Worm (Caenorhabditis elegans) whole organism, midembryonic: ENCODE measurements around the gene C35B1.9.

ENCODE experiments used
- T22C8.4 ChIP-seq: fragments of 200-800 bp; sonication (Bioruptor generic); IDR thresholded peaks from 2 replicates; pipeline ENCODE4 v1.3.6; 2022; ENCODE audit warnings: missing genetic modification characterization, missing compliant biosample characterization
- cog-1 ChIP-seq: sonication (generic microtip); optimal IDR thresholded peaks from 2 replicates; lab custom pipeline; 2016; ENCODE audit warnings: missing genetic modification characterization, missing compliant biosample characterization
- flt-1 ChIP-seq: fragments of 200-800 bp; sonication (Bioruptor generic); IDR thresholded peaks from 2 replicates; pipeline ENCODE4 v1.3.6; 2022; ENCODE audit warnings: missing genetic modification characterization, missing compliant biosample characterization
- ref-1 ChIP-seq: fragments of 200-800 bp; sonication (Bioruptor generic); conservative IDR thresholded peaks from 2 replicates; pipeline ENCODE4 v1.3.6; 2022; ENCODE audit warnings: missing genetic modification reagents, missing genetic modification characterization, missing compliant biosample characterization
- ztf-23 ChIP-seq: fragments of 200-800 bp; sonication (Bioruptor generic); IDR thresholded peaks from 2 replicates; pipeline ENCODE4 v1.3.6; 2022; ENCODE audit warnings: missing genetic modification reagents, missing genetic modification characterization, missing compliant biosample characterization
- ztf-29 ChIP-seq: fragments of 200-800 bp; sonication (Bioruptor generic); IDR thresholded peaks from 2 replicates; pipeline ENCODE4 v1.3.6; 2022; ENCODE audit warnings: missing genetic modification reagents, missing genetic modification characterization, missing compliant biosample characterization

DNA sequence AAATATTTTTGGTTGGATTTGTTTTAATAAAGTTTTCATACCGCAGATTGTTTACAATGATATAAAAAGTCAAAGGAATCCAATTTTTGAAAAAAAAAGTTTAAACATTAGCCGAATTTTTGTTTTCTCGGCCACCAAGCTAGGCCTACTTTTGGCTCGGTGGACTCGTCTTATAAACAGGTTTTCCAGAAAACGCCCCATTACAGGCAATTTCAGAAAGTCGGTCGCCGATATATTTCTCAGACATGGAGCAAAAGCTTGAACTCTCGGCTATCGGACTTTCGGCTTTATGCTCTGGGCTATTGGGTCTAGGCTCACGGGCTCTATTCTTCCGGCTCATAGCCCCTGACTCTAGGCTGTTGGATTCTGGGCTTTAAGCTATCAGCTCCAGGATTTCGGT is 2.3 kb upstream of the C35B1.9 start:
- TF ChIP-seq cog-1 (tag; lab: Kevin White, UChicago) (no peak), ref-1 (GFP tag; lab: Robert Waterston, UW) (no peak), ztf-23 (GFP tag; lab: Robert Waterston, UW) (no peak), flt-1 (GFP tag; lab: Robert Waterston, UW) (no peak), ztf-29 (GFP tag; lab: Robert Waterston, UW) (no peak), T22C8.4 (GFP tag; lab: Robert Waterston, UW) (no peak)
